Fruit fly (Drosophila melanogaster) whole organism, embryonic: ENCODE measurements around the gene Hrs.

ENCODE experiments used
- Atf-2 ChIP-seq: fragments of 200-800 bp; sonication (Bioruptor generic); optimal IDR thresholded peaks from 2 replicates; lab custom pipeline; 2016; ENCODE audit warnings: missing biosample characterization, missing genetic modification characterization
- CG10654 ChIP-seq: fragments of 200-800 bp; sonication (Bioruptor generic); optimal IDR thresholded peaks from 2 replicates; lab custom pipeline; 2016; ENCODE audit warnings: missing biosample characterization, missing genetic modification characterization
- CG12104 ChIP-seq: fragments of 200-800 bp; sonication (Bioruptor generic); optimal IDR thresholded peaks from 3 replicates; lab custom pipeline; 2016; ENCODE audit warnings: missing biosample characterization, missing genetic modification characterization
- CG1233 ChIP-seq: fragments of 200-800 bp; sonication (Bioruptor generic); optimal IDR thresholded peaks from 4 replicates; lab custom pipeline; 2018; ENCODE audit warnings: missing biosample characterization, mild to moderate bottlenecking, missing genetic modification characterization
- CG14667 ChIP-seq: fragments of 200-800 bp; sonication (Bioruptor generic); IDR thresholded peaks from 2 replicates; pipeline ENCODE4 v1.3.6; 2022; ENCODE audit warnings: missing biosample characterization, missing genetic modification characterization
- CG14860 ChIP-seq: fragments of 200-800 bp; sonication (Bioruptor generic); IDR thresholded peaks from 3 replicates; pipeline ENCODE4 v1.3.6; 2022; ENCODE audit warnings: missing biosample characterization, missing genetic modification characterization; ENCODE audit not compliant: partially characterized antibody
- CG1603 ChIP-seq: fragments of 200-800 bp; sonication (Bioruptor generic); optimal IDR thresholded peaks from 2 replicates; lab custom pipeline; 2019; ENCODE audit warnings: missing biosample characterization, mild to moderate bottlenecking, missing genetic modification characterization, moderate library complexity
- CG2202 ChIP-seq: fragments of 200-800 bp; sonication (Bioruptor generic); optimal IDR thresholded peaks from 2 replicates; lab custom pipeline; 2018; ENCODE audit warnings: missing biosample characterization, mild to moderate bottlenecking, missing genetic modification characterization
- CG30403 ChIP-seq: fragments of 200-800 bp; sonication (Bioruptor generic); optimal IDR thresholded peaks from 3 replicates; lab custom pipeline; 2016; ENCODE audit warnings: missing biosample characterization, missing genetic modification characterization
- CG31224 ChIP-seq: fragments of 200-800 bp; sonication (Bioruptor generic); IDR thresholded peaks from 2 replicates; pipeline ENCODE4 v1.3.6; 2022; ENCODE audit warnings: missing biosample characterization, missing genetic modification characterization
- CG3995 ChIP-seq: fragments of 200-800 bp; sonication (Bioruptor generic); optimal IDR thresholded peaks from 3 replicates; lab custom pipeline; 2016; ENCODE audit warnings: missing biosample characterization, missing genetic modification characterization
- CG5180 ChIP-seq: fragments of 200-800 bp; sonication (Bioruptor generic); optimal IDR thresholded peaks from 3 replicates; lab custom pipeline; 2017; ENCODE audit warnings: missing biosample characterization, missing genetic modification characterization, mild to moderate bottlenecking, moderate library complexity, missing genetic modification reagents
- CG6175 ChIP-seq: fragments of 200-800 bp; sonication (Bioruptor generic); IDR thresholded peaks from 3 replicates; pipeline ENCODE4 v1.3.6; 2022; ENCODE audit warnings: missing biosample characterization, missing genetic modification characterization
- CG6765 ChIP-seq: fragments of 200-800 bp; sonication (Bioruptor generic); optimal IDR thresholded peaks from 3 replicates; lab custom pipeline; 2017; ENCODE audit warnings: missing biosample characterization, mild to moderate bottlenecking, missing genetic modification characterization
- CG7271 ChIP-seq: fragments of 200-800 bp; sonication (Bioruptor generic); optimal IDR thresholded peaks from 2 replicates; lab custom pipeline; 2018; ENCODE audit warnings: missing biosample characterization, mild to moderate bottlenecking, missing genetic modification characterization, moderate library complexity
- CG7556 ChIP-seq: fragments of 200-800 bp; sonication (Bioruptor generic); optimal IDR thresholded peaks from 2 replicates; lab custom pipeline; 2017; ENCODE audit warnings: missing biosample characterization, mild to moderate bottlenecking, missing genetic modification characterization
- CG7786 ChIP-seq: fragments of 200-800 bp; sonication (Bioruptor generic); optimal IDR thresholded peaks from 2 replicates; lab custom pipeline; 2016; ENCODE audit warnings: missing biosample characterization, missing genetic modification characterization
- D19A ChIP-seq: fragments of 200-800 bp; optimal IDR thresholded peaks from 3 replicates; lab custom pipeline; 2019; ENCODE audit warnings: missing biosample characterization, mild to moderate bottlenecking, missing genetic modification characterization, moderate library complexity
- D19B ChIP-seq: fragments of 200-800 bp; sonication (Bioruptor generic); optimal IDR thresholded peaks from 2 replicates; lab custom pipeline; 2017; ENCODE audit warnings: missing biosample characterization, mild to moderate bottlenecking, missing genetic modification characterization
- Hey ChIP-seq: fragments of 200-800 bp; sonication (Bioruptor generic); optimal IDR thresholded peaks from 3 replicates; lab custom pipeline; 2018; ENCODE audit warnings: missing biosample characterization, mild to moderate bottlenecking, missing genetic modification characterization
- Hmx ChIP-seq: fragments of 200-800 bp; sonication (Bioruptor generic); optimal IDR thresholded peaks from 2 replicates; lab custom pipeline; 2016; ENCODE audit warnings: missing biosample characterization, missing genetic modification characterization
- Jarid2 ChIP-seq: fragments of 200-800 bp; sonication (Bioruptor generic); optimal IDR thresholded peaks from 3 replicates; lab custom pipeline; 2017; ENCODE audit warnings: mild to moderate bottlenecking, missing biosample characterization, missing genetic modification reagents, missing genetic modification characterization
- Nf-YC ChIP-seq: fragments of 200-800 bp; optimal IDR thresholded peaks from 3 replicates; lab custom pipeline; 2019; ENCODE audit warnings: missing biosample characterization, mild to moderate bottlenecking, missing genetic modification characterization, moderate library complexity
- Six4 ChIP-seq: fragments of 200-800 bp; sonication (Bioruptor generic); optimal IDR thresholded peaks from 2 replicates; lab custom pipeline; 2016; ENCODE audit warnings: missing biosample characterization, missing genetic modification characterization
- Sox102F ChIP-seq: fragments of 200-800 bp; sonication (Bioruptor generic); optimal IDR thresholded peaks from 2 replicates; lab custom pipeline; 2018; ENCODE audit warnings: missing biosample characterization, mild to moderate bottlenecking, missing genetic modification characterization, moderate library complexity
- Taf1 ChIP-seq: fragments of 200-800 bp; sonication (Bioruptor generic); IDR thresholded peaks from 2 replicates; pipeline ENCODE4 v1.3.6; 2022; ENCODE audit warnings: missing biosample characterization, missing genetic modification characterization
- Trl ChIP-seq, 3 experiments: fragments of >200 bp in 2 of 3; fragments of 200-800 bp in 1 of 3; sonication (Bioruptor generic) in 1 of 3; optimal IDR thresholded peaks; 2 replicates in 1 of 3; 3 replicates in 2 of 3; lab custom pipeline; 2016 to 2017; ENCODE audit warnings: missing biosample characterization in 1 of 3, missing genetic modification characterization in 1 of 3
- al ChIP-seq: fragments of 200-800 bp; sonication (Bioruptor generic); IDR thresholded peaks from 2 replicates; pipeline ENCODE4 v1.3.6; 2022; ENCODE audit warnings: missing biosample characterization, missing genetic modification characterization
- bowl ChIP-seq: fragments of 200-800 bp; sonication (Bioruptor generic); IDR thresholded peaks from 2 replicates; pipeline ENCODE4 v1.3.6; 2022; ENCODE audit warnings: missing biosample characterization, missing genetic modification characterization
- btn ChIP-seq: fragments of 200-800 bp; sonication (Bioruptor generic); optimal IDR thresholded peaks from 2 replicates; lab custom pipeline; 2016; ENCODE audit warnings: missing biosample characterization, missing genetic modification characterization
- disco-r ChIP-seq: fragments of 200-800 bp; sonication (Bioruptor generic); optimal IDR thresholded peaks from 2 replicates; lab custom pipeline; 2016; ENCODE audit warnings: missing biosample characterization, missing genetic modification characterization
- ems ChIP-seq: fragments of 200-800 bp; sonication (Bioruptor generic); optimal IDR thresholded peaks from 3 replicates; lab custom pipeline; 2016; ENCODE audit warnings: missing biosample characterization, missing genetic modification characterization
- fd102C ChIP-seq: fragments of 200-800 bp; sonication (Bioruptor generic); optimal IDR thresholded peaks from 2 replicates; lab custom pipeline; 2018; ENCODE audit warnings: missing biosample characterization, mild to moderate bottlenecking, missing genetic modification characterization, moderate library complexity
- fru ChIP-seq: fragments of >200 bp; optimal IDR thresholded peaks from 2 replicates; lab custom pipeline; 2017
- gsb-n ChIP-seq: fragments of 200-800 bp; sonication (Bioruptor generic); optimal IDR thresholded peaks from 3 replicates; lab custom pipeline; 2018; ENCODE audit warnings: missing biosample characterization, mild to moderate bottlenecking, missing genetic modification characterization
- h ChIP-seq: fragments of >200 bp; optimal IDR thresholded peaks from 2 replicates; lab custom pipeline; 2017
- hkb ChIP-seq, 2 experiments: fragments of 200-800 bp in 1 of 2; fragments of >200 bp in 1 of 2; sonication (Bioruptor generic) in 1 of 2; IDR thresholded peaks in 1 of 2; optimal IDR thresholded peaks in 1 of 2; 2 replicates each; pipeline versions ENCODE4 v1.3.6 to Lab custom; 2017 to 2022; ENCODE audit warnings: missing biosample characterization in 1 of 2, missing genetic modification characterization in 1 of 2
- insv ChIP-seq, 2 experiments: fragments of 200-800 bp; sonication (Bioruptor generic); optimal IDR thresholded peaks; 3 replicates each; lab custom pipeline; 2016 to 2018; ENCODE audit warnings: missing biosample characterization in 2 of 2, missing genetic modification characterization in 2 of 2
- kay ChIP-seq: fragments of 200-800 bp; sonication (Bioruptor generic); optimal IDR thresholded peaks from 2 replicates; lab custom pipeline; 2016; ENCODE audit warnings: missing biosample characterization, missing genetic modification characterization
- kni ChIP-seq: fragments of 200-800 bp; sonication (Bioruptor generic); optimal IDR thresholded peaks from 3 replicates; lab custom pipeline; 2017; ENCODE audit warnings: mild to moderate bottlenecking, missing biosample characterization, missing genetic modification reagents, missing genetic modification characterization
- luna ChIP-seq: fragments of 200-800 bp; sonication (Bioruptor generic); optimal IDR thresholded peaks from 2 replicates; lab custom pipeline; 2016; ENCODE audit warnings: missing biosample characterization, missing genetic modification characterization
- nmo ChIP-seq: fragments of 200-800 bp; sonication (Bioruptor generic); optimal IDR thresholded peaks from 2 replicates; lab custom pipeline; 2018; ENCODE audit warnings: missing biosample characterization, mild to moderate bottlenecking, missing genetic modification characterization, moderate library complexity
- nom ChIP-seq: fragments of 200-800 bp; sonication (Bioruptor generic); optimal IDR thresholded peaks from 2 replicates; lab custom pipeline; 2017; ENCODE audit warnings: missing biosample characterization, missing genetic modification characterization, mild to moderate bottlenecking, moderate library complexity, missing genetic modification reagents
- ranshi ChIP-seq: fragments of 200-800 bp; sonication (Bioruptor generic); IDR thresholded peaks from 2 replicates; pipeline ENCODE4 v1.3.6; 2022; ENCODE audit warnings: missing biosample characterization, missing genetic modification characterization
- sens ChIP-seq: fragments of 200-800 bp; sonication (Bioruptor generic); peaks from one replicate; lab custom pipeline; 2016; ENCODE audit warnings: missing biosample characterization, missing genetic modification characterization
- seq ChIP-seq: fragments of 200-800 bp; sonication (Bioruptor generic); IDR thresholded peaks from 2 replicates; pipeline ENCODE4 v1.3.6; 2022; ENCODE audit warnings: missing biosample characterization, missing genetic modification characterization
- sisA ChIP-seq: fragments of 200-800 bp; sonication (Bioruptor generic); IDR thresholded peaks from 2 replicates; pipeline ENCODE4 v1.3.6; 2022; ENCODE audit warnings: missing biosample characterization, missing genetic modification characterization
- tap ChIP-seq: fragments of 200-800 bp; optimal IDR thresholded peaks from 3 replicates; lab custom pipeline; 2019; ENCODE audit warnings: missing biosample characterization, mild to moderate bottlenecking, missing genetic modification characterization, moderate library complexity
- trh ChIP-seq: fragments of 200-800 bp; sonication (Bioruptor generic); optimal IDR thresholded peaks from 2 replicates; lab custom pipeline; 2016; ENCODE audit warnings: missing biosample characterization, missing genetic modification characterization
- vvl ChIP-seq: fragments of 200-800 bp; sonication (Bioruptor generic); IDR thresholded peaks from 2 replicates; pipeline ENCODE4 v1.3.6; 2022; ENCODE audit warnings: missing biosample characterization, missing genetic modification characterization

Hrs gene

dm6 chr2L:2748480-2749143 is 8.8 kb downstream of the Hrs start (continued):
- TF ChIP-seq CG14860 (GFP tag; lab: Robert Waterston, UW) (no peak), seq (GFP tag; lab: Robert Waterston, UW) (peak; percentile 73), CG7786 (GFP tag; lab: Kevin White, UChicago) (peak; percentile 83), Taf1 (GFP tag; lab: Robert Waterston, UW) (peak; percentile 59), sens (peak; percentile 91), CG6765 (GFP tag; lab: Kevin White, UChicago) (peak; percentile 85), Hmx (GFP tag; lab: Kevin White, UChicago) (no peak), ranshi (GFP tag; lab: Robert Waterston, UW) (peak; percentile 83), Atf-2 (peak; percentile 64), vvl (peak; percentile 91), bowl (GFP tag; lab: Robert Waterston, UW) (peak; percentile 52; the same call in 1 of the 2 replicates), CG7271 (tag; lab: Kevin White, UChicago) (no peak), kay (GFP tag; lab: Kevin White, UChicago) (peak; percentile 65), kni (GFP tag; lab: Kevin White, UChicago) (peak; percentile 55), disco-r (GFP tag; lab: Kevin White, UChicago) (peak; percentile 58), nom (GFP tag; lab: Kevin White, UChicago) (peak; percentile 81), hkb (optimal IDR thresholded peaks at IDR 0.05; lab: Kevin White, UChicago) (no peak), hkb (GFP tag; IDR thresholded peaks at IDR 0.05; lab: Robert Waterston, UW) (peak; percentile 74), D19B (GFP tag; lab: Kevin White, UChicago) (peak; percentile 73), nmo (peak; percentile 91), Sox102F (GFP tag; lab: Kevin White, UChicago) (peak; percentile 75), luna (GFP tag; lab: Kevin White, UChicago) (peak; percentile 39), D19A (tag; lab: Kevin White, UChicago) (peak; percentile 83), insv (GFP tag; optimal IDR thresholded peaks at IDR 0.05; lab: Kevin White, UChicago) (peak in 1 of 2 experiments; percentile 67), sisA (peak; percentile 88), CG10654 (GFP tag; lab: Kevin White, UChicago) (peak; percentile 87), trh (GFP tag; lab: Kevin White, UChicago) (peak; percentile 68), CG1603 (tag; lab: Kevin White, UChicago) (peak; percentile 85), ems (GFP tag; lab: Kevin White, UChicago) (peak; percentile 81), CG12104 (peak; percentile 83), Six4 (GFP tag; lab: Kevin White, UChicago) (peak; percentile 66), btn (GFP tag; lab: Kevin White, UChicago) (peak; percentile 49), tap (peak; percentile 74), fd102C (GFP tag; lab: Kevin White, UChicago) (peak; percentile 27), CG30403 (GFP tag; lab: Kevin White, UChicago) (peak; percentile 90), Trl (optimal IDR thresholded peaks at IDR 0.05; lab: Kevin White, UChicago) (no peak), Trl (GFP tag; optimal IDR thresholded peaks at IDR 0.05; lab: Kevin White, UChicago) (peak; percentile 81), Nf-YC (tag; lab: Kevin White, UChicago) (peak; percentile 85), CG31224 (GFP tag; lab: Robert Waterston, UW) (peak; percentile 80), CG3995 (GFP tag; lab: Kevin White, UChicago) (peak; percentile 69), Jarid2 (GFP tag; lab: Kevin White, UChicago) (peak; percentile 45), CG5180 (GFP tag; lab: Kevin White, UChicago) (peak; percentile 43), CG1233 (GFP tag; lab: Kevin White, UChicago) (peak; percentile 89), Hey (no peak), CG7556 (GFP tag; lab: Kevin White, UChicago) (peak; percentile 77), fru (no peak), CG14667 (GFP tag; lab: Robert Waterston, UW) (peak; percentile 87), h (no peak), CG6175 (GFP tag; lab: Robert Waterston, UW) (peak; percentile 81), gsb-n (tag; lab: Kevin White, UChicago) (peak; percentile 91), CG2202 (tag; lab: Kevin White, UChicago) (peak; percentile 47), al (peak; percentile 89)
